Worm (Caenorhabditis elegans) whole organism, L4 larva: ENCODE results near the gene snf-11.

Experiments used
- D1046.2 ChIP-seq: fragments of 200-800 bp; sonication (Bioruptor generic); IDR thresholded peaks from 2 replicates; pipeline ENCODE4 v1.3.6; 2022; ENCODE audit warnings: missing genetic modification characterization, missing compliant biosample characterization
- F37D6.2 ChIP-seq: sonication (generic microtip); optimal IDR thresholded peaks from 2 replicates; lab custom pipeline; 2016; ENCODE audit warnings: mild to moderate bottlenecking, missing genetic modification characterization, missing compliant biosample characterization
- F49E8.2 ChIP-seq: sonication (generic microtip); optimal IDR thresholded peaks from 2 replicates; lab custom pipeline; 2016; ENCODE audit warnings: missing compliant biosample characterization, mild to moderate bottlenecking, missing genetic modification characterization, borderline replicate concordance
- T20F7.1 ChIP-seq: fragments of 200-800 bp; sonication (Bioruptor generic); optimal IDR thresholded peaks from 2 replicates; lab custom pipeline; 2018; ENCODE audit warnings: mild to moderate bottlenecking, missing genetic modification characterization, missing compliant biosample characterization
- Y75B8A.6 ChIP-seq: fragments of 200-800 bp; sonication (Bioruptor generic); IDR thresholded peaks from 2 replicates; pipeline ENCODE4 v1.3.6; 2022; ENCODE audit warnings: missing genetic modification reagents, missing genetic modification characterization, missing compliant biosample characterization
- ZK546.5 ChIP-seq, 2 experiments: sonication (generic microtip); optimal IDR thresholded peaks; 2 replicates each; lab custom pipeline; 2017; ENCODE audit warnings: missing biosample characterization in 2 of 2, missing genetic modification characterization in 2 of 2
- aha-1 ChIP-seq: fragments of 150-350 bp; peaks from one replicate; lab custom pipeline; 2014; ENCODE audit warnings: missing biosample characterization, missing genetic modification characterization
- arid-1 ChIP-seq: fragments of 200-800 bp; sonication (Bioruptor generic); conservative IDR thresholded peaks from 2 replicates; pipeline ENCODE4 v1.3.6; 2022; ENCODE audit warnings: missing genetic modification reagents, missing genetic modification characterization, missing compliant biosample characterization
- ceh-20 ChIP-seq: fragments of 200-800 bp; sonication (Bioruptor generic); IDR thresholded peaks from 2 replicates; pipeline ENCODE4 v1.3.6; 2022; ENCODE audit warnings: missing genetic modification reagents, missing genetic modification characterization, missing compliant biosample characterization
- ceh-28 ChIP-seq: fragments of 150-350 bp; optimal IDR thresholded peaks from 2 replicates; lab custom pipeline; 2014; ENCODE audit warnings: missing biosample characterization, missing genetic modification reagents, missing genetic modification characterization
- ceh-82 ChIP-seq: sonication (generic microtip); optimal IDR thresholded peaks from 2 replicates; lab custom pipeline; 2017; ENCODE audit warnings: missing biosample characterization, missing genetic modification characterization
- cey-2 ChIP-seq: sonication (generic microtip); optimal IDR thresholded peaks from 3 replicates; lab custom pipeline; 2017; ENCODE audit warnings: missing genetic modification characterization, mild to moderate bottlenecking, missing compliant biosample characterization, antibody characterized with exemption, borderline replicate concordance; ENCODE audit not compliant: insufficient read depth
- daf-12 ChIP-seq: fragments of 150-350 bp; optimal IDR thresholded peaks from 2 replicates; lab custom pipeline; 2014; ENCODE audit warnings: missing biosample characterization, missing genetic modification reagents, missing genetic modification characterization
- dmd-6 ChIP-seq: fragments of 200-800 bp; sonication (Bioruptor generic); IDR thresholded peaks from 2 replicates; pipeline ENCODE4 v1.3.6; 2022; ENCODE audit warnings: missing genetic modification reagents, missing genetic modification characterization, missing compliant biosample characterization
- fos-1 ChIP-seq: fragments of 150-350 bp; optimal IDR thresholded peaks from 2 replicates; lab custom pipeline; 2014; ENCODE audit warnings: missing biosample characterization, missing genetic modification characterization
- hmg-1.1 ChIP-seq: fragments of 200-800 bp; sonication (Bioruptor generic); IDR thresholded peaks from 2 replicates; pipeline ENCODE4 v1.3.6; 2022; ENCODE audit warnings: missing genetic modification reagents, missing genetic modification characterization, missing compliant biosample characterization
- lin-29 ChIP-seq: fragments of 200-800 bp; sonication (Bioruptor generic); IDR thresholded peaks from 2 replicates; pipeline ENCODE4 v1.3.6; 2022; ENCODE audit warnings: missing genetic modification reagents, missing genetic modification characterization, missing compliant biosample characterization
- lsy-2 ChIP-seq, 2 experiments: fragments of 150-350 bp in 1 of 2; sonication (generic microtip) in 1 of 2; optimal IDR thresholded peaks; 2 replicates each; lab custom pipeline; 2014 to 2017; ENCODE audit warnings: missing biosample characterization in 2 of 2, missing genetic modification characterization in 2 of 2
- mdl-1 ChIP-seq, 2 experiments: fragments of 150-350 bp in 1 of 2; sonication (generic microtip) in 1 of 2; optimal IDR thresholded peaks; 2 replicates each; lab custom pipeline; 2014 to 2017; ENCODE audit warnings: missing biosample characterization in 2 of 2, missing genetic modification characterization in 2 of 2
- mes-2 ChIP-seq: sonication (generic microtip); optimal IDR thresholded peaks from 2 replicates; lab custom pipeline; 2016; ENCODE audit warnings: missing genotype, mild to moderate bottlenecking, missing genetic modification characterization, missing compliant biosample characterization; ENCODE audit not compliant: poor library complexity, severe bottlenecking
- mxl-2 ChIP-seq: fragments of 200-800 bp; sonication (Bioruptor generic); conservative IDR thresholded peaks from 2 replicates; pipeline ENCODE4 v1.3.6; 2022; ENCODE audit warnings: missing genetic modification reagents, missing genetic modification characterization, missing compliant biosample characterization
- mxl-3 ChIP-seq: fragments of 200-800 bp; sonication (Bioruptor generic); optimal IDR thresholded peaks from 2 replicates; lab custom pipeline; 2018; ENCODE audit warnings: mild to moderate bottlenecking, missing genetic modification characterization, missing compliant biosample characterization
- nhr-111 ChIP-seq: fragments of 200-800 bp; sonication (Bioruptor generic); optimal IDR thresholded peaks from 2 replicates; lab custom pipeline; 2018; ENCODE audit warnings: mild to moderate bottlenecking, missing genetic modification characterization, missing compliant biosample characterization
- nhr-28 ChIP-seq: fragments of 150-350 bp; optimal IDR thresholded peaks from 2 replicates; lab custom pipeline; 2014; ENCODE audit warnings: missing biosample characterization, missing genetic modification characterization
- nhr-41 ChIP-seq: fragments of 200-800 bp; sonication (Bioruptor generic); IDR thresholded peaks from 2 replicates; pipeline ENCODE4 v1.3.6; 2022; ENCODE audit warnings: missing genetic modification reagents, missing genetic modification characterization, missing compliant biosample characterization
- nhr-48 ChIP-seq: sonication (generic microtip); optimal IDR thresholded peaks from 2 replicates; lab custom pipeline; 2016; ENCODE audit warnings: mild to moderate bottlenecking, missing genetic modification characterization, missing compliant biosample characterization
- nhr-6 ChIP-seq: fragments of 150-350 bp; optimal IDR thresholded peaks from 2 replicates; lab custom pipeline; 2014; ENCODE audit warnings: missing biosample characterization, missing genetic modification characterization
- pqm-1 ChIP-seq: sonication (generic microtip); optimal IDR thresholded peaks from 2 replicates; lab custom pipeline; 2017; ENCODE audit warnings: missing biosample characterization, missing genetic modification characterization
- saeg-2 ChIP-seq: fragments of 200-800 bp; sonication (Bioruptor generic); IDR thresholded peaks from 2 replicates; pipeline ENCODE4 v1.3.6; 2022; ENCODE audit warnings: missing genetic modification reagents, missing genetic modification characterization, missing compliant biosample characterization
- set-16 ChIP-seq: fragments of 200-800 bp; sonication (Bioruptor generic); IDR thresholded peaks from 2 replicates; pipeline ENCODE4 v1.3.6; 2022; ENCODE audit warnings: missing genetic modification reagents, missing genetic modification characterization, missing compliant biosample characterization
- unc-39 ChIP-seq: sonication (generic microtip); optimal IDR thresholded peaks from 2 replicates; lab custom pipeline; 2017; ENCODE audit warnings: missing biosample characterization, missing genetic modification characterization
- unc-62 ChIP-seq, 3 experiments: fragments of 150-350 bp in 1 of 3; sonication (generic microtip); optimal IDR thresholded peaks in 2 of 3; peaks in 1 of 3; 1 replicate in 1 of 3; 2 replicates in 2 of 3; lab custom pipeline; 2014 to 2017; ENCODE audit warnings: missing biosample characterization in 3 of 3, missing genetic modification characterization in 3 of 3, missing genetic modification reagents in 3 of 3, missing genotype in 1 of 3
- vab-7 ChIP-seq: fragments of 200-800 bp; sonication (Bioruptor generic); IDR thresholded peaks from 2 replicates; pipeline ENCODE4 v1.3.6; 2022; ENCODE audit warnings: missing genetic modification reagents, missing genetic modification characterization, missing compliant biosample characterization
- zip-11 ChIP-seq: fragments of 200-800 bp; sonication (Bioruptor generic); IDR thresholded peaks from 2 replicates; pipeline ENCODE4 v1.3.6; 2022; ENCODE audit warnings: missing genetic modification characterization, missing compliant biosample characterization
- ztf-7 ChIP-seq: fragments of 150-350 bp; optimal IDR thresholded peaks from 2 replicates; lab custom pipeline; 2014; ENCODE audit warnings: missing biosample characterization, missing genetic modification characterization

snf-11 gene

DNA sequence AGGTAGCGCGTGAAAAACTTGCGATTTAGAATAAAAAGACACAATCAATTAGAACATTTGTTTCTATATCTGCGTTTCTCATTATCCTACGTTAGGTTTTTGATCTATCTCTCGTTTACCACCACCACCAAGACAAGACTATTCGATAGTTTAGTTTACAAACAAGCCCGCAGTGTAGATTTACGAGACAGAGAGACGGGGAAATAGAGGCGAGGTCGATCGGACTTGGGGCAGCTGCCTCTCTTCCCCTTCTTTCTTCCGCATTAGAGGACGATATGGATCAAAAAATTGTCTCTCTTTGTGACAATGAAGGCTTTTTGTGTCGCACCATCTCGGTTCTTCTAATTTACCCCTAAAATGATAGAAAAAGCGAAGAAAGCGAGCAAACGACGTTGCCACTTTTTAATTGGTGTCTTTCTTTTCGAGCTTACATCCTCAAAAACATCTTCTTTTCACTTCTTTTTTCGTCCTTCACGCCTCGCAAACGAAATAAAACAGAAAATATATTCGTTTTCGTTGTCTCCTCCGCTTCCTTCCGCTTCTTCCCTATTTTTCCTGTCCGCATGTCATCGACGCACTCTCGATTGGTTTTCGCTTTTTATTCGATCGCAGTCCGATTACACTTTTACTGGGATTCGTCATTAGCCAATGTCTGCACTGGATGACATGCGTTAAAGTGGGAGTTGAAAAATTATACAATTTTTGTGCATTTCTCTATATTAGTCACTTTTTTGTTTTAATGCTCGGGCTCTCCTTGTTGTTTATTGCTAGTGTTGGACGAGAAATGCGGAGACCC, 26.6 kb downstream of the snf-11 start:
- TF ChIP-seq nhr-6 (no peak), nhr-28 (peak; percentile 27), mxl-3 (GFP tag; lab: Kevin White, UChicago) (peak; percentile 45), aha-1 (tag; lab: Kevin White, UChicago) (peak; percentile 92), set-16 (GFP tag; lab: Robert Waterston, UW) (no peak), mdl-1 (tag; optimal IDR thresholded peaks at IDR 0.05; lab: Kevin White, UChicago) (peak in 1 of 2 experiments; percentile 9), unc-62 (GFP tag; optimal IDR thresholded peaks at IDR 0.05 in 1 of 2; lab: Kevin White, UChicago) (peak in 1 of 2 experiments; percentile 90), unc-62 (tag; optimal IDR thresholded peaks at IDR 0.05; lab: Kevin White, UChicago) (no peak), arid-1 (GFP tag; lab: Robert Waterston, UW) (no peak), fos-1 (tag; lab: Kevin White, UChicago) (no peak)
- TF ChIP-seq, all 104 proteins: peak for 5

- TF ChIP-seq lsy-2 (tag; optimal IDR thresholded peaks at IDR 0.05; lab: Kevin White, UChicago) (no peak), daf-12 (no peak), zip-11 (GFP tag; lab: Robert Waterston, UW) (no peak), F49E8.2 (tag; lab: Kevin White, UChicago) (peak; percentile 37), ZK546.5 (tag; optimal IDR thresholded peaks at IDR 0.05; lab: Kevin White, UChicago) (no peak), dmd-6 (GFP tag; lab: Robert Waterston, UW) (no peak)
These were observed 28.7 kb downstream of the snf-11 start for ce11 chrV:11279564-11279963.

- TF ChIP-seq nhr-28 (no peak), mxl-3 (GFP tag; lab: Kevin White, UChicago) (no peak), ceh-20 (GFP tag; lab: Robert Waterston, UW) (no peak), pqm-1 (tag; lab: Kevin White, UChicago) (no peak), daf-12 (no peak), hmg-1.1 (GFP tag; lab: Robert Waterston, UW) (no peak), D1046.2 (GFP tag; lab: Robert Waterston, UW) (no peak), Y75B8A.6 (GFP tag; lab: Robert Waterston, UW) (no peak), nhr-48 (tag; lab: Kevin White, UChicago) (no peak), saeg-2 (no peak), mdl-1 (tag; optimal IDR thresholded peaks at IDR 0.05; lab: Kevin White, UChicago) (no peak), mes-2 (tag; lab: Kevin White, UChicago) (no peak), nhr-41 (GFP tag; lab: Robert Waterston, UW) (no peak), ceh-28 (tag; lab: Kevin White, UChicago) (no peak), vab-7 (no peak), ztf-7 (no peak), nhr-111 (no peak), unc-39 (tag; lab: Kevin White, UChicago) (no peak), F37D6.2 (tag; lab: Kevin White, UChicago) (no peak)
These were observed 35.4 kb downstream of the snf-11 start, which contains the start of gene clec-223 for ce11 chrV:11272848-11273247. TSS of gene clec-223 (plus strand) at chrV:11273148.

DNA sequence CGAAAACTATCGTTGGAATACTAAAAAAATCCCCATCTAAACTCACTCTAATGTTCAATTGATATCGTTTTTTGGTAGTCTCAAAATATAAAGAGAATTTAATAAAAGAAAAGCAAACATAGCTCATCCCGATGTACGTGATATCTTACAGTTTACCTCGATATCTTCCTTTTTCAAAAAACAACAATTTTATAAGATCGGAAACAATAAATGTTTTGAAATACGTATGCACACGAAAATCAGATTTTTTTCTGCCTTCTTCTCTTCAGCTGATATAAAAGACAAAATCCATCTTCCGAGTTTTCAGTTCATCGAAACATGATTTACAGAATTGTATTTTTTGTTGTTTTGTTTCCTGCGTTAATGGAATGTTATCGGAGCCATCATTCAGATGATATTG, 37.2 kb downstream of the snf-11 start, which contains the start of gene clec-222:
Gene clec-222, plus strand, starts transcription at position 301 of the 400 bp plus-strand sequence.
- no peak for TF ChIP-seq lin-29 (GFP tag; lab: Robert Waterston, UW)
- no peak for TF ChIP-seq mxl-3 (GFP tag; lab: Kevin White, UChicago)
- TF ChIP-seq F37D6.2 (tag; lab: Kevin White, UChicago), result no peak
- no peak for TF ChIP-seq cey-2
- no peak for TF ChIP-seq mxl-2
- TF ChIP-seq ceh-82, result no peak
- TF ChIP-seq unc-39 (tag; lab: Kevin White, UChicago), result no peak
- no peak for TF ChIP-seq ZK546.5 (tag; optimal IDR thresholded peaks at IDR 0.05; lab: Kevin White, UChicago)
- TF ChIP-seq T20F7.1 (GFP tag; lab: Kevin White, UChicago), result no peak
